Worm (Caenorhabditis elegans) whole organism, late embryonic: ENCODE data around the gene lron-12.

Experiments used
- ets-4 ChIP-seq: sonication (generic microtip); optimal IDR thresholded peaks from 2 replicates; lab custom pipeline; 2016; ENCODE audit warnings: missing genetic modification characterization, missing compliant biosample characterization
- nhr-11 ChIP-seq: fragments of 150-350 bp; optimal IDR thresholded peaks from 2 replicates; lab custom pipeline; 2014; ENCODE audit warnings: missing biosample characterization, missing genetic modification characterization
- pros-1 ChIP-seq: fragments of 150-350 bp; optimal IDR thresholded peaks from 2 replicates; lab custom pipeline; 2014; ENCODE audit warnings: missing biosample characterization, missing genetic modification reagents, missing genetic modification characterization
- rnt-1 ChIP-seq: sonication (generic microtip); optimal IDR thresholded peaks from 2 replicates; lab custom pipeline; 2016; ENCODE audit warnings: missing genetic modification characterization, missing compliant biosample characterization
- syd-9 ChIP-seq: sonication (generic microtip); optimal IDR thresholded peaks from 2 replicates; lab custom pipeline; 2016; ENCODE audit warnings: mild to moderate bottlenecking, missing genetic modification characterization, moderate library complexity, missing compliant biosample characterization
- tbx-2 ChIP-seq: sonication (generic microtip); optimal IDR thresholded peaks from 2 replicates; lab custom pipeline; 2016; ENCODE audit warnings: missing genetic modification characterization, missing compliant biosample characterization
- ttx-3 ChIP-seq: sonication (generic microtip); optimal IDR thresholded peaks from 2 replicates; lab custom pipeline; 2016; ENCODE audit warnings: missing genetic modification reagents, missing genetic modification characterization, missing compliant biosample characterization
- unc-42 ChIP-seq: sonication (generic microtip); optimal IDR thresholded peaks from 2 replicates; lab custom pipeline; 2016; ENCODE audit warnings: missing genotype, missing genetic modification characterization, missing compliant biosample characterization

- TF ChIP-seq unc-42 (no peak), syd-9 (tag; lab: Kevin White, UChicago) (no peak), rnt-1 (tag; lab: Kevin White, UChicago) (no peak), pros-1 (tag; lab: Kevin White, UChicago) (no peak), ttx-3 (tag; lab: Kevin White, UChicago) (no peak), nhr-11 (no peak), tbx-2 (tag; lab: Kevin White, UChicago) (no peak), ets-4 (no peak)
Measured at ce11 chrIII:12143792-12144191, 25.5 kb upstream of the lron-12 start.
